Fruit fly (Drosophila melanogaster): Measurements from ENCODE around the gene CG13926.

Gene CG13926

dm6 chr3L:1587140-1587849 is 30.7 kb downstream of the CG13926 start (continued):
- peak; percentile 40 for TF ChIP-seq CG6854 (GFP tag; optimal IDR thresholded peaks at IDR 0.05)
- peak; percentile 90 for TF ChIP-seq tin (GFP tag; optimal IDR thresholded peaks at IDR 0.05)
- TF ChIP-seq NC2α (GFP tag; optimal IDR thresholded peaks at IDR 0.05), result no peak
- peak; percentile 44 for TF ChIP-seq Asciz (GFP tag; optimal IDR thresholded peaks at IDR 0.05)
- TF ChIP-seq zfh1 (GFP tag; IDR thresholded peaks at IDR 0.05), result peak; percentile 86
- peak; percentile 48 for TF ChIP-seq CG12236 (GFP tag; optimal IDR thresholded peaks at IDR 0.05)
- peak; percentile 84 for TF ChIP-seq Awh (GFP tag; IDR thresholded peaks at IDR 0.05)
- TF ChIP-seq vfl (GFP tag; optimal IDR thresholded peaks at IDR 0.05), result peak; percentile 33
- peak; percentile 57 for TF ChIP-seq CG6654 (GFP tag; optimal IDR thresholded peaks at IDR 0.05)
- peak; percentile 73 for TF ChIP-seq Gsc (GFP tag; IDR thresholded peaks at IDR 0.05)
- peak; percentile 55 for TF ChIP-seq CG6683 (GFP tag; optimal IDR thresholded peaks at IDR 0.05)
- no peak for TF ChIP-seq ftz-f1 (GFP tag; optimal IDR thresholded peaks at IDR 0.05)
- TF ChIP-seq CG8388 (GFP tag; optimal IDR thresholded peaks at IDR 0.05), result peak; percentile 26
- 0 out of 3 replicates have a peak, but pooled peaks have one; percentile 26 for TF ChIP-seq Doc3 (GFP tag; IDR thresholded peaks at IDR 0.05; ENCODE audit: partially characterized antibody)
- TF ChIP-seq CG4404 (GFP tag; IDR thresholded peaks at IDR 0.05), result peak; percentile 77
- peak; percentile 49; the same call in 1 of the 3 replicates for TF ChIP-seq CG17361 (GFP tag; IDR thresholded peaks at IDR 0.05)
- TF ChIP-seq vnd (GFP tag; IDR thresholded peaks at IDR 0.05; ENCODE audit: partially characterized antibody), result no peak
- TF ChIP-seq CG32772 (GFP tag; IDR thresholded peaks at IDR 0.05), result peak; percentile 86
- TF ChIP-seq CG2202 (tag; optimal IDR thresholded peaks at IDR 0.05), result no peak
- peak; percentile 5 for TF ChIP-seq CG12299 (tag; optimal IDR thresholded peaks at IDR 0.05)
- peak; percentile 61 for TF ChIP-seq ATbp (GFP tag; optimal IDR thresholded peaks at IDR 0.05)
- TF ChIP-seq Chrac-16 (GFP tag; optimal IDR thresholded peaks at IDR 0.05), result peak; percentile 73
- peak; percentile 84 for TF ChIP-seq CoRest (tag; optimal IDR thresholded peaks at IDR 0.05)
- TF ChIP-seq CG4707 (GFP tag; optimal IDR thresholded peaks at IDR 0.05), result peak; percentile 46
- peak; percentile 61 for TF ChIP-seq Hr3 (GFP tag; optimal IDR thresholded peaks at IDR 0.05)
- TF ChIP-seq CG33557 (GFP tag; optimal IDR thresholded peaks at IDR 0.05), result peak; percentile 9
- peak; percentile 62 for TF ChIP-seq BtbVII (GFP tag; optimal IDR thresholded peaks at IDR 0.05)
- TF ChIP-seq seq (GFP tag; IDR thresholded peaks at IDR 0.05), result peak; percentile 86
- TF ChIP-seq BEAF-32 (GFP tag; optimal IDR thresholded peaks at IDR 0.05), result no peak
- peak; percentile 53 for TF ChIP-seq CG9609 (GFP tag; optimal IDR thresholded peaks at IDR 0.05)
- TF ChIP-seq CG10431 (GFP tag; optimal IDR thresholded peaks at IDR 0.05), result no peak
- no peak for TF ChIP-seq CG16813 (GFP tag; IDR thresholded peaks at IDR 0.05; ENCODE audit: partially characterized antibody)
- TF ChIP-seq grn (GFP tag; optimal IDR thresholded peaks at IDR 0.05), result no peak
- TF ChIP-seq chn (GFP tag; optimal IDR thresholded peaks at IDR 0.05), result peak; percentile 56
- peak; percentile 15 for TF ChIP-seq D (optimal IDR thresholded peaks at IDR 0.05)
- peak; percentile 64 for TF ChIP-seq D (GFP tag; optimal IDR thresholded peaks at IDR 0.05)
- peak; percentile 76 for TF ChIP-seq CG8944 (GFP tag; optimal IDR thresholded peaks at IDR 0.05)
- peak; percentile 58 for TF ChIP-seq klu (GFP tag; IDR thresholded peaks at IDR 0.05)
- TF ChIP-seq CG13296 (GFP tag; optimal IDR thresholded peaks at IDR 0.05), result peak; percentile 80
- peak; percentile 81 for TF ChIP-seq Oli (tag; optimal IDR thresholded peaks at IDR 0.05)
- peak; percentile 85 for TF ChIP-seq CG6272 (GFP tag; IDR thresholded peaks at IDR 0.05)
- no peak for TF ChIP-seq psq (GFP tag; optimal IDR thresholded peaks at IDR 0.05)
- peak; percentile 46 for TF ChIP-seq CG14710 (tag; optimal IDR thresholded peaks at IDR 0.05)
- TF ChIP-seq CG15696 (tag; optimal IDR thresholded peaks at IDR 0.05), result peak; percentile 69
- peak; percentile 74 for TF ChIP-seq CHES-1-like (GFP tag; optimal IDR thresholded peaks at IDR 0.05)
- TF ChIP-seq CG3163 (GFP tag; optimal IDR thresholded peaks at IDR 0.05), result peak; percentile 51
- peak; percentile 83 for TF ChIP-seq her (GFP tag; optimal IDR thresholded peaks at IDR 0.05)
- peak; percentile 90 for TF ChIP-seq CG12071 (GFP tag; optimal IDR thresholded peaks at IDR 0.05)
- TF ChIP-seq bbx (GFP tag; IDR thresholded peaks at IDR 0.05; ENCODE audit: partially characterized antibody), result no peak
